Worm (Caenorhabditis elegans): ENCODE data around the gene Y59E9AL.36.
"Not testable (repeated sequence)": the region's sequence is repeated elsewhere in the genome, so short reads cannot be mapped to it uniquely, and the experiment has no call there.

DNA sequence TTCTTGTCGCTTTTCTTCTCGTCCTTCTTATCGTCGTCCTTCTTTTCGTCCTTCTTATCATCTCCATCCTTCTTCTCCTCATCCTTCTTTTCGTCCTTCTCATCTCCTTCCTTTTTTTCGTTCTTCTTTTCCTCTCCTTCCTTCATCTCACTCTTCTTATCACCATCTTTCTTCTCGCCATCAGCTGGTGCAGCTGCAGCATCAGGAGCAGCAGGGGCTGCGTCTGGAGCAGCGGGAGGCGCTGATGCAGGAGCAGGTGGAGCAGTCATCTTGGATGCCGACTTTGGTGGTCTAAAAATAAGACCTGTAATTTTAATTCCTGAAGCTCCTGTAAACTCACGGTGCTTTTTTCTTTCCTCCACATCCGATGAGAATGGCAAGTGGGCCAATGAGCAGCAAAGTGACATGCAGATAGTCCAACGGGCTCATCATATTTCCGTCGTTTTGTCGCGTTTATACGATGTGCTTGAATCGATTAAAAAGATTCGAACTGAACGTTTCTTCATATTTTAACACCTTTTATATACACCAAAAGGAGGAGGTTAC lies 16.1 kb upstream of the Y59E9AL.36 start, which contains the start of gene cylc-1:
- not testable (repeated sequence) for TF ChIP-seq nhr-12, hlh-1, lin-13 (tag; optimal IDR thresholded peaks at IDR 0.05)
